Fruit fly (Drosophila melanogaster) whole organism, embryonic: ENCODE data around the gene CG4968.

Source experiments
- CG11093 ChIP-seq: fragments of 200-800 bp; sonication (Bioruptor generic); IDR thresholded peaks from 3 replicates; pipeline ENCODE4 v1.3.6; 2022; ENCODE audit warnings: missing biosample characterization, missing genetic modification characterization
- CG15269 ChIP-seq: fragments of 200-800 bp; sonication (Bioruptor generic); optimal IDR thresholded peaks from 2 replicates; lab custom pipeline; 2018; ENCODE audit warnings: missing biosample characterization, mild to moderate bottlenecking, missing genetic modification characterization, moderate library complexity
- CG15479 ChIP-seq: fragments of 200-800 bp; sonication (Bioruptor generic); optimal IDR thresholded peaks from 3 replicates; lab custom pipeline; 2019; ENCODE audit warnings: missing biosample characterization, mild to moderate bottlenecking, missing genetic modification characterization, moderate library complexity
- CG18262 ChIP-seq: fragments of 200-800 bp; optimal IDR thresholded peaks from 3 replicates; lab custom pipeline; 2019; ENCODE audit warnings: missing biosample characterization, mild to moderate bottlenecking, missing genetic modification characterization, moderate library complexity
- CG1832 ChIP-seq: fragments of 200-800 bp; sonication (Bioruptor generic); optimal IDR thresholded peaks from 2 replicates; lab custom pipeline; 2017; ENCODE audit warnings: missing biosample characterization, mild to moderate bottlenecking, missing genetic modification characterization, inconsistent platforms
- CG18599 ChIP-seq: fragments of 200-800 bp; sonication (Bioruptor generic); optimal IDR thresholded peaks from 3 replicates; lab custom pipeline; 2017; ENCODE audit warnings: missing biosample characterization, missing genetic modification characterization, mild to moderate bottlenecking, moderate library complexity, missing genetic modification reagents
- CG2199 ChIP-seq: fragments of 200-800 bp; sonication (Bioruptor generic); IDR thresholded peaks from 3 replicates; pipeline ENCODE4 v1.3.6; 2022; ENCODE audit warnings: missing biosample characterization, missing genetic modification characterization
- CG30020 ChIP-seq: fragments of 200-800 bp; optimal IDR thresholded peaks from 2 replicates; lab custom pipeline; 2019; ENCODE audit warnings: missing biosample characterization, mild to moderate bottlenecking, missing genetic modification characterization, moderate library complexity
- CG30403 ChIP-seq: fragments of 200-800 bp; sonication (Bioruptor generic); optimal IDR thresholded peaks from 3 replicates; lab custom pipeline; 2016; ENCODE audit warnings: missing biosample characterization, missing genetic modification characterization
- CG3407 ChIP-seq: fragments of 200-800 bp; sonication (Bioruptor generic); optimal IDR thresholded peaks from 2 replicates; lab custom pipeline; 2018; ENCODE audit warnings: missing biosample characterization, mild to moderate bottlenecking, missing genetic modification characterization
- CG3995 ChIP-seq: fragments of 200-800 bp; sonication (Bioruptor generic); optimal IDR thresholded peaks from 3 replicates; lab custom pipeline; 2016; ENCODE audit warnings: missing biosample characterization, missing genetic modification characterization
- CG4328 ChIP-seq: fragments of 200-800 bp; sonication (Bioruptor generic); optimal IDR thresholded peaks from 3 replicates; lab custom pipeline; 2017; ENCODE audit warnings: missing biosample characterization, missing genetic modification reagents, missing genetic modification characterization
- CG5245 ChIP-seq: fragments of 200-800 bp; sonication (Bioruptor generic); optimal IDR thresholded peaks from 3 replicates; lab custom pipeline; 2016; ENCODE audit warnings: missing biosample characterization, missing genetic modification characterization
- CG6683 ChIP-seq: fragments of 200-800 bp; sonication (Bioruptor generic); optimal IDR thresholded peaks from 2 replicates; lab custom pipeline; 2017; ENCODE audit warnings: missing biosample characterization, mild to moderate bottlenecking, missing genetic modification characterization, missing genetic modification reagents
- CG7357 ChIP-seq: fragments of 200-800 bp; sonication (Bioruptor generic); IDR thresholded peaks from 3 replicates; pipeline ENCODE4 v1.3.6; 2022; ENCODE audit warnings: missing biosample characterization, missing genetic modification characterization
- CG8089 ChIP-seq: fragments of 200-800 bp; sonication (Bioruptor generic); optimal IDR thresholded peaks from 3 replicates; lab custom pipeline; 2016; ENCODE audit warnings: missing biosample characterization, missing genetic modification characterization
- CG8359 ChIP-seq: fragments of 200-800 bp; sonication (Bioruptor generic); optimal IDR thresholded peaks from 2 replicates; lab custom pipeline; 2017; ENCODE audit warnings: missing biosample characterization, mild to moderate bottlenecking, missing genetic modification characterization, borderline replicate concordance
- CG9437 ChIP-seq: fragments of 200-800 bp; sonication (Bioruptor generic); optimal IDR thresholded peaks from 2 replicates; lab custom pipeline; 2018; ENCODE audit warnings: missing biosample characterization, mild to moderate bottlenecking, missing genetic modification characterization
- CG9817 ChIP-seq: fragments of 200-800 bp; sonication (Bioruptor generic); optimal IDR thresholded peaks from 2 replicates; lab custom pipeline; 2018; ENCODE audit warnings: missing biosample characterization, mild to moderate bottlenecking, missing genetic modification characterization, moderate library complexity
- CG9876 ChIP-seq: fragments of 200-800 bp; sonication (Bioruptor generic); optimal IDR thresholded peaks from 2 replicates; lab custom pipeline; 2016; ENCODE audit warnings: missing biosample characterization, missing genetic modification characterization
- Camta ChIP-seq: fragments of 200-800 bp; sonication (Bioruptor generic); optimal IDR thresholded peaks from 2 replicates; lab custom pipeline; 2016; ENCODE audit warnings: missing biosample characterization, missing genetic modification characterization
- D19B ChIP-seq: fragments of 200-800 bp; sonication (Bioruptor generic); optimal IDR thresholded peaks from 2 replicates; lab custom pipeline; 2017; ENCODE audit warnings: missing biosample characterization, mild to moderate bottlenecking, missing genetic modification characterization
- H15 ChIP-seq: fragments of 200-800 bp; sonication (Bioruptor generic); IDR thresholded peaks from 3 replicates; pipeline ENCODE4 v1.3.6; 2022; ENCODE audit warnings: missing biosample characterization, missing genetic modification characterization
- Hr51 ChIP-seq, 2 experiments: fragments of 200-800 bp; sonication (Bioruptor generic); optimal IDR thresholded peaks; 2 replicates in 1 of 2; 3 replicates in 1 of 2; lab custom pipeline; 2016 to 2018; ENCODE audit warnings: missing biosample characterization in 2 of 2, missing genetic modification characterization in 2 of 2, mild to moderate bottlenecking in 1 of 2, moderate library complexity in 1 of 2
- Lim3 ChIP-seq: fragments of 200-800 bp; sonication (Bioruptor generic); IDR thresholded peaks from 2 replicates; pipeline ENCODE4 v1.3.6; 2022; ENCODE audit warnings: missing biosample characterization, missing genetic modification characterization
- Myb ChIP-seq: fragments of 200-800 bp; sonication (Bioruptor generic); optimal IDR thresholded peaks from 2 replicates; lab custom pipeline; 2016; ENCODE audit warnings: missing biosample characterization, missing genetic modification characterization
- PHDP ChIP-seq: fragments of 200-800 bp; sonication (Bioruptor generic); optimal IDR thresholded peaks from 3 replicates; lab custom pipeline; 2018; ENCODE audit warnings: missing biosample characterization, mild to moderate bottlenecking, missing genetic modification characterization, moderate library complexity
- Ravus ChIP-seq: fragments of 200-800 bp; sonication (Bioruptor generic); IDR thresholded peaks from 2 replicates; pipeline ENCODE4 v1.3.6; 2022; ENCODE audit warnings: missing biosample characterization, missing genetic modification characterization
- ap ChIP-seq: fragments of 200-800 bp; sonication (Bioruptor generic); IDR thresholded peaks from 2 replicates; pipeline ENCODE4 v1.3.6; 2022; ENCODE audit warnings: missing biosample characterization, missing genetic modification characterization
- bowl ChIP-seq: fragments of 200-800 bp; sonication (Bioruptor generic); IDR thresholded peaks from 2 replicates; pipeline ENCODE4 v1.3.6; 2022; ENCODE audit warnings: missing biosample characterization, missing genetic modification characterization
- chn ChIP-seq: fragments of 200-800 bp; sonication (Bioruptor generic); optimal IDR thresholded peaks from 2 replicates; lab custom pipeline; 2016; ENCODE audit warnings: missing biosample characterization, missing genetic modification characterization
- crp ChIP-seq, 2 experiments: fragments of 200-800 bp; sonication (Bioruptor generic); optimal IDR thresholded peaks; 2 replicates in 1 of 2; 3 replicates in 1 of 2; lab custom pipeline; 2017; ENCODE audit warnings: missing biosample characterization in 2 of 2, missing genetic modification characterization in 2 of 2, mild to moderate bottlenecking in 1 of 2, moderate library complexity in 1 of 2
- disco-r ChIP-seq: fragments of 200-800 bp; sonication (Bioruptor generic); optimal IDR thresholded peaks from 2 replicates; lab custom pipeline; 2016; ENCODE audit warnings: missing biosample characterization, missing genetic modification characterization
- dmrt11E ChIP-seq: fragments of 200-800 bp; sonication (Bioruptor generic); optimal IDR thresholded peaks from 3 replicates; lab custom pipeline; 2018; ENCODE audit warnings: missing biosample characterization, mild to moderate bottlenecking, missing genetic modification characterization, moderate library complexity
- eve ChIP-seq, 2 experiments: fragments of >200 bp; optimal IDR thresholded peaks; 2 replicates each; lab custom pipeline; 2017; ENCODE audit warnings: missing biosample characterization in 2 of 2, missing genetic modification characterization in 2 of 2
- fd102C ChIP-seq: fragments of 200-800 bp; sonication (Bioruptor generic); optimal IDR thresholded peaks from 2 replicates; lab custom pipeline; 2018; ENCODE audit warnings: missing biosample characterization, mild to moderate bottlenecking, missing genetic modification characterization, moderate library complexity
- gce ChIP-seq: fragments of 200-800 bp; sonication (Bioruptor generic); IDR thresholded peaks from 3 replicates; pipeline ENCODE4 v1.3.6; 2022; ENCODE audit warnings: missing biosample characterization, missing genetic modification characterization
- ham ChIP-seq: fragments of 200-800 bp; sonication (Bioruptor generic); IDR thresholded peaks from 2 replicates; pipeline ENCODE4 v1.3.6; 2022; ENCODE audit warnings: missing biosample characterization, missing genetic modification characterization
- hb ChIP-seq: fragments of 200-800 bp; sonication (Bioruptor generic); IDR thresholded peaks from 3 replicates; pipeline ENCODE4 v1.3.6; 2022; ENCODE audit warnings: missing biosample characterization, missing genetic modification characterization; ENCODE audit not compliant: partially characterized antibody
- her ChIP-seq: fragments of 200-800 bp; sonication (Bioruptor generic); optimal IDR thresholded peaks from 2 replicates; lab custom pipeline; 2016; ENCODE audit warnings: missing biosample characterization, missing genetic modification characterization
- hth ChIP-seq: fragments of >200 bp; optimal IDR thresholded peaks from 2 replicates; lab custom pipeline; 2017; ENCODE audit warnings: inconsistent platforms
- jigr1 ChIP-seq: fragments of 200-800 bp; sonication (Bioruptor generic); IDR thresholded peaks from 3 replicates; pipeline ENCODE4 v1.3.6; 2022; ENCODE audit warnings: missing biosample characterization, missing genetic modification characterization
- otp ChIP-seq: fragments of 200-800 bp; sonication (Bioruptor generic); IDR thresholded peaks from 3 replicates; pipeline ENCODE4, ENCODE4 v1.3.6; 2022; ENCODE audit warnings: missing biosample characterization, missing genetic modification characterization
- p53 ChIP-seq: fragments of 200-800 bp; sonication (Bioruptor generic); optimal IDR thresholded peaks from 2 replicates; lab custom pipeline; 2016; ENCODE audit warnings: missing biosample characterization, missing genetic modification characterization
- phol ChIP-seq: fragments of 200-800 bp; sonication (Bioruptor generic); optimal IDR thresholded peaks from 3 replicates; lab custom pipeline; 2018; ENCODE audit warnings: missing biosample characterization, mild to moderate bottlenecking, missing genetic modification characterization, moderate library complexity
- salm ChIP-seq: fragments of 200-800 bp; sonication (Bioruptor generic); optimal IDR thresholded peaks from 2 replicates; lab custom pipeline; 2018; ENCODE audit warnings: missing biosample characterization, mild to moderate bottlenecking, missing genetic modification characterization
- seq ChIP-seq: fragments of 200-800 bp; sonication (Bioruptor generic); IDR thresholded peaks from 2 replicates; pipeline ENCODE4 v1.3.6; 2022; ENCODE audit warnings: missing biosample characterization, missing genetic modification characterization
- tgo ChIP-seq: fragments of 200-800 bp; sonication (Bioruptor generic); IDR thresholded peaks from 3 replicates; pipeline ENCODE4 v1.3.6; 2022; ENCODE audit warnings: missing biosample characterization, missing genetic modification characterization
- tna ChIP-seq: fragments of 200-800 bp; sonication (Bioruptor generic); IDR thresholded peaks from 2 replicates; pipeline ENCODE4 v1.3.6; 2022; ENCODE audit warnings: missing biosample characterization, missing genetic modification characterization; ENCODE audit not compliant: partially characterized antibody
- trem ChIP-seq: fragments of 200-800 bp; optimal IDR thresholded peaks from 3 replicates; lab custom pipeline; 2019; ENCODE audit warnings: missing biosample characterization, mild to moderate bottlenecking, missing genetic modification characterization, moderate library complexity
- twi ChIP-seq: fragments of 200-800 bp; optimal IDR thresholded peaks from 2 replicates; lab custom pipeline; 2019; ENCODE audit warnings: missing biosample characterization, mild to moderate bottlenecking, missing genetic modification characterization, moderate library complexity
- yki ChIP-seq: fragments of >200 bp; optimal IDR thresholded peaks from 3 replicates; lab custom pipeline; 2018

Gene CG4968

dm6 chr2L:10321036-10321583 is 14.4 kb downstream of the CG4968 start (continued):
- TF ChIP-seq CG18599 (GFP tag; lab: Kevin White, UChicago) (no peak), dmrt11E (tag; lab: Kevin White, UChicago) (no peak), chn (GFP tag; lab: Kevin White, UChicago) (no peak), phol (tag; lab: Kevin White, UChicago) (peak; percentile 7), CG9817 (tag; lab: Kevin White, UChicago) (no peak), hth (no peak), CG15269 (tag; lab: Kevin White, UChicago) (no peak), CG5245 (GFP tag; lab: Kevin White, UChicago) (no peak), CG6683 (GFP tag; lab: Kevin White, UChicago) (no peak), CG4328 (no peak), Camta (GFP tag; lab: Kevin White, UChicago) (no peak), her (no peak), CG3995 (peak; percentile 95), jigr1 (GFP tag; lab: Robert Waterston, UW) (no peak), twi (tag; lab: Kevin White, UChicago) (no peak), otp (GFP tag; lab: Robert Waterston, UW) (no peak), CG30403 (GFP tag; lab: Kevin White, UChicago) (no peak), CG15479 (GFP tag; lab: Kevin White, UChicago) (no peak), H15 (0 out of 3 replicates have a peak, but pooled peaks have one; percentile 10), tgo (GFP tag; lab: Robert Waterston, UW) (no peak), CG3407 (GFP tag; lab: Kevin White, UChicago) (no peak), crp (GFP tag; optimal IDR thresholded peaks at IDR 0.05; lab: Kevin White, UChicago) (no peak), CG8089 (GFP tag; lab: Kevin White, UChicago) (no peak), ham (GFP tag; lab: Robert Waterston, UW) (no peak), CG18262 (tag; lab: Kevin White, UChicago) (no peak), Hr51 (GFP tag; optimal IDR thresholded peaks at IDR 0.05; lab: Kevin White, UChicago) (no peak), CG7357 (GFP tag; lab: Robert Waterston, UW) (no peak), salm (tag; lab: Kevin White, UChicago) (no peak), D19B (GFP tag; lab: Kevin White, UChicago) (peak; percentile 12), eve (GFP tag; optimal IDR thresholded peaks at IDR 0.05; lab: Kevin White, UChicago) (no peak), Ravus (GFP tag; lab: Robert Waterston, UW) (no peak), CG9437 (peak; percentile 7), PHDP (no peak), CG2199 (GFP tag; lab: Robert Waterston, UW) (no peak), seq (GFP tag; lab: Robert Waterston, UW) (no peak), Myb (no peak), disco-r (peak; percentile 31), trem (tag; lab: Kevin White, UChicago) (no peak), CG9876 (no peak), p53 (GFP tag; lab: Kevin White, UChicago) (no peak), gce (GFP tag; lab: Robert Waterston, UW) (no peak), CG8359 (GFP tag; lab: Kevin White, UChicago) (no peak), yki (lab: Kevin White, UChicago) (no peak), Lim3 (GFP tag; lab: Robert Waterston, UW) (no peak), fd102C (GFP tag; lab: Kevin White, UChicago) (no peak), CG11093 (GFP tag; lab: Robert Waterston, UW) (no peak), ap (GFP tag; lab: Robert Waterston, UW) (no peak), tna (GFP tag; lab: Robert Waterston, UW) (peak; percentile 57), CG30020 (tag; lab: Kevin White, UChicago) (no peak), bowl (GFP tag; lab: Robert Waterston, UW) (no peak), hb (GFP tag; lab: Robert Waterston, UW) (peak; percentile 68; the same call in 1 of the 3 replicates), CG1832 (GFP tag; lab: Kevin White, UChicago) (no peak)
